Fruit fly (Drosophila melanogaster): ENCODE measurements around the gene Taf10b.

DNA sequence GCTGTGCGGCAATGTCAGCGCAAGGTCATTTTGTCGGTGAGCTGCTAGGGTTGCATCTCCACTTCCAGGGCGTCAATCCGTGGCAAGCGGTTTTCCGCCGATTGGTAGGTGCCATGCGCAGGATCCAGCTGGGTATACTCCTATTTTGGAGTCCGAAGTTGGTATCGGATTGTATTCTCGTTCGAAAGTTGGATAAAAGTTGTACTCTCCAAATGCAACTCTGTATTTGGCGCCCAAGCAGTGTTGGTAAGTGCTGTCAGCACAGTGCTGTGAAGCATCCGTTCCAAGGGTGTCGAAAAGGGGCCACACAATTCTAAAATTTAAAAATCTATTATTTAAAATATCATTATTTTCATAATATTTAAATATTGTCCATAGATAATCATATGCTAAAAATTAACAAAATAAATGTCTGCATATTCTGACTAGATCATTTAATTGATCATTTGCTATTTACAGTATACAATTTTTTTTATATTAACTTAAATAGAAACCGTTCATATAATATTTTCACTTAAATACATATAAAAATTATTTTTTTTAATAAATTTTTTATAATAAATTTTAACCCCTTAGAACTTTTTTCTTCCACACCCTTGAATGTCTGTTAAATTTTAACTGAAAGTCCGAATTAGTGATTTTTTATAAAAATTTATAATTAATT, 19.0 kb downstream of the Taf10b start:
- TF ChIP-seq Ets97D (GFP tag; optimal IDR thresholded peaks at IDR 0.05) = peak; percentile 94
- TF ChIP-seq amos (GFP tag; IDR thresholded peaks at IDR 0.05; ENCODE audit: partially characterized antibody) = 0 out of 2 replicates have a peak, but pooled peaks have one; percentile 34

Measured in whole organism, embryonic.